Fruit fly (Drosophila melanogaster): Measurements from ENCODE around the gene mgl.
A peak's percentile ranks its signal among the peaks of the same experiment; 100 is the strongest.

mgl gene

DNA sequence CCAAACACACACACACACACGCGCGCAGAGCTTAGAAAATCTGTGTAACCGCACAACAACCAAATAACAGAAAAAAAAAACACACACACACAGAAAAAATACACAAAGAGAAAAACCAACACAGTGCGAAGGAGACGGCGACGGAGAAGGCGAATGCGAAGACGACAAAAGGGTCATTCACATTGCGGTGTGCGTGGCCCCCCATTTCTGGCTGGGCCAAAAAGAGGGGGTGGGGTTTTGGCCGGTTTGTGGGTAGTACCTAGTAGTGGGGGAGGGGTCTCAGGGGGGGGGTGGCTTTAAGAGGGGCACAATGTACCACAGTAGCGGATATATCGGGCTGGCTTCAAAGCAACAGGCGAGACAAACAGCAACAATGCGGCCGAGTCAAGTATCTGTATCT, 16.3 kb downstream of the mgl start (continued):
- TF ChIP-seq klu (GFP tag; IDR thresholded peaks at IDR 0.05) = no peak
- TF ChIP-seq Asciz (GFP tag; optimal IDR thresholded peaks at IDR 0.05) = no peak
- TF ChIP-seq chinmo (GFP tag; IDR thresholded peaks at IDR 0.05; ENCODE audit: partially characterized antibody) = peak; percentile 77; the same call in 1 of the 4 replicates
- TF ChIP-seq kni (GFP tag; optimal IDR thresholded peaks at IDR 0.05) = peak; percentile 62
- TF ChIP-seq CG12769 (tag; optimal IDR thresholded peaks at IDR 0.05) = peak; percentile 58
- no peak for TF ChIP-seq Nf-YC (tag; optimal IDR thresholded peaks at IDR 0.05)
- TF ChIP-seq Sry-β (GFP tag; optimal IDR thresholded peaks at IDR 0.05) = no peak
- TF ChIP-seq ttk (GFP tag; IDR thresholded peaks at IDR 0.05) = peak; percentile 32; the same call in 1 of the 2 replicates
- TF ChIP-seq CG11504 (tag; optimal IDR thresholded peaks at IDR 0.05) = peak; percentile 10
- peak; percentile 61; the same call in 2 of the 3 replicates for TF ChIP-seq CG6175 (GFP tag; IDR thresholded peaks at IDR 0.05)
- TF ChIP-seq wor (GFP tag; IDR thresholded peaks at IDR 0.05) = no peak
- TF ChIP-seq Drgx (GFP tag; IDR thresholded peaks at IDR 0.05) = no peak
- TF ChIP-seq Ssrp (tag; optimal IDR thresholded peaks at IDR 0.05) = no peak
- TF ChIP-seq Lhr (GFP tag; optimal IDR thresholded peaks at IDR 0.05) = no peak
- 0 out of 3 replicates have a peak, but pooled peaks have one; percentile 8 for TF ChIP-seq row (GFP tag; IDR thresholded peaks at IDR 0.05)
- TF ChIP-seq pfk (GFP tag; optimal IDR thresholded peaks at IDR 0.05) = no peak
- no peak for TF ChIP-seq bbx (GFP tag; IDR thresholded peaks at IDR 0.05; ENCODE audit: partially characterized antibody)
- no peak for TF ChIP-seq dan (GFP tag; IDR thresholded peaks at IDR 0.05)
- TF ChIP-seq vvl (GFP tag; IDR thresholded peaks at IDR 0.05) = peak; percentile 46; the same call in 1 of the 2 replicates
- TF ChIP-seq CG10543 (GFP tag; optimal IDR thresholded peaks at IDR 0.05) = peak; percentile 46
- no peak for TF ChIP-seq CG12104 (GFP tag; optimal IDR thresholded peaks at IDR 0.05)
- TF ChIP-seq fu2 (GFP tag; optimal IDR thresholded peaks at IDR 0.05) = no peak
- TF ChIP-seq Lim3 (GFP tag; IDR thresholded peaks at IDR 0.05) = no peak
- no peak for TF ChIP-seq CG8765 (GFP tag; IDR thresholded peaks at IDR 0.05)
- TF ChIP-seq Usf (GFP tag; optimal IDR thresholded peaks at IDR 0.05) = no peak
- no peak for TF ChIP-seq wek (GFP tag; optimal IDR thresholded peaks at IDR 0.05)
- no peak for TF ChIP-seq HLH54F (GFP tag; optimal IDR thresholded peaks at IDR 0.05)
- no peak for TF ChIP-seq bsh (GFP tag; optimal IDR thresholded peaks at IDR 0.05)
- no peak for TF ChIP-seq Optix (GFP tag; IDR thresholded peaks at IDR 0.05)
- no peak for TF ChIP-seq Sry-δ (GFP tag; optimal IDR thresholded peaks at IDR 0.05)
- peak; percentile 35 for TF ChIP-seq scrt (GFP tag; optimal IDR thresholded peaks at IDR 0.05)
- no peak for TF ChIP-seq BEAF-32 (GFP tag; optimal IDR thresholded peaks at IDR 0.05)
- TF ChIP-seq org-1 (GFP tag; optimal IDR thresholded peaks at IDR 0.05) = no peak
- TF ChIP-seq CG32532 (GFP tag; IDR thresholded peaks at IDR 0.05) = peak; percentile 33; the same call in 1 of the 2 replicates
- TF ChIP-seq az2 (GFP tag; optimal IDR thresholded peaks at IDR 0.05) = no peak
- TF ChIP-seq exex (tag; optimal IDR thresholded peaks at IDR 0.05) = no peak
- TF ChIP-seq Hsf (GFP tag; optimal IDR thresholded peaks at IDR 0.05) = no peak
- peak; percentile 39 for TF ChIP-seq CG13894 (tag; optimal IDR thresholded peaks at IDR 0.05)
- no peak for TF ChIP-seq zen2 (GFP tag; IDR thresholded peaks at IDR 0.05; ENCODE audit: partially characterized antibody)
- TF ChIP-seq nerfin-2 (GFP tag; IDR thresholded peaks at IDR 0.05; ENCODE audit: partially characterized antibody) = no peak
- no peak for TF ChIP-seq CG32767 (GFP tag; IDR thresholded peaks at IDR 0.05)
- no peak for TF ChIP-seq ara (GFP tag; IDR thresholded peaks at IDR 0.05)
- TF ChIP-seq CG8924 (tag; optimal IDR thresholded peaks at IDR 0.05) = no peak
- no peak for TF ChIP-seq B-H2 (GFP tag; optimal IDR thresholded peaks at IDR 0.05)
- TF ChIP-seq Pdp1 (GFP tag; optimal IDR thresholded peaks at IDR 0.05) = no peak
- no peak for TF ChIP-seq z (GFP tag; IDR thresholded peaks at IDR 0.05)
- TF ChIP-seq CG5180 (GFP tag; optimal IDR thresholded peaks at IDR 0.05) = peak; percentile 38
- peak; percentile 2 for TF ChIP-seq cwo (GFP tag; optimal IDR thresholded peaks at IDR 0.05)
- TF ChIP-seq CG16863 (GFP tag; optimal IDR thresholded peaks at IDR 0.05) = no peak
- TF ChIP-seq Awh (GFP tag; IDR thresholded peaks at IDR 0.05) = no peak

Measured in whole organism, embryonic.